Fruit fly (Drosophila melanogaster) Kc167 (cell line): ENCODE results near the gene CG11085.

Source experiments
- Myc ChIP-seq: fragments of >200 bp; optimal IDR thresholded peaks from 2 replicates; lab custom pipeline; 2017; ENCODE audit warnings: missing external identifiers
- Sin3A ChIP-seq: fragments of >200 bp; optimal IDR thresholded peaks from 2 replicates; lab custom pipeline; 2018; ENCODE audit warnings: missing external identifiers
- h ChIP-seq: fragments of >200 bp; optimal IDR thresholded peaks from 3 replicates; lab custom pipeline; 2018; ENCODE audit warnings: missing external identifiers
- insv ChIP-seq: fragments of >200 bp; optimal IDR thresholded peaks from 3 replicates; lab custom pipeline; 2018; ENCODE audit warnings: missing external identifiers
- psq ChIP-seq: fragments of >200 bp; optimal IDR thresholded peaks from 2 replicates; lab custom pipeline; 2017; ENCODE audit warnings: missing external identifiers
- ttk ChIP-seq: sonication (Bioruptor generic); optimal IDR thresholded peaks from 2 replicates; lab custom pipeline; 2017; ENCODE audit warnings: missing external identifiers

CG11085 gene

DNA sequence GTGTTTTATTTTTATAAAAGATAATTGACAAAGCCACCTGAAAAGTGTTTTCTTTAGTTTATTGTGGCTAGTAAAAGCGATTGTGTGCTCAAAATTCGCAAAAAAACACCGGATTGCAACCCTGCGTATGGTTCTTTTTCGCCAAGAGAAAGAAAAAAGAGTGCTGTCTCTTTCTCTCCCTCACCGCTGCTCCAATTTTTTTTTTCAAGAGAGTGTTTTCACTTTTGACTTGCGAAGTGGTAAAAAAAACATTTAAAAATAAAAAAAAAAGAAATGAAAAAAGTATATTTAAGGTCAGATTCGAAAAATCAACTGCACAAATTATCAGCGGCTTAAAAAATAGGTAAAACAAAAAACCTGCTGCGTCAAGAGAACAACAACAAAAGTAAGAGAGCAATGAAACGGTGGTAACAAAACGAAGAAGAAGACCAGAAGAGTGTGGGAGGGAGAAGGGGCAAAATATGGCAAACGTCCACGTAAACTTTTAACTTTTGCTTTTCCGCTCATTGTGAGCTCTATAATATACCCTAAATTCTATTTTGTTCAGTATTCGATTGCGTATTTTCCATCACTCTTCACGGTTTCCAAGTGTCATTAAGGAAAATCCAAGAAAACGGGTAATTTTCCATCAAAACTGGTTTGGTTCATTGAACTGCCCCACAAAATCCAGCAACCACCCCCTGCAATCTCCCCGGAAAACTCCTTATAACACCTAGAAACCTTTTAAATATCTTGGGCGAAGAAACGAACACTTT lies 19.6 kb upstream of the CG11085 start:
- TF ChIP-seq psq (lab: Kevin White, UChicago) (no peak), Sin3A (lab: Kevin White, UChicago) (no peak)

DNA sequence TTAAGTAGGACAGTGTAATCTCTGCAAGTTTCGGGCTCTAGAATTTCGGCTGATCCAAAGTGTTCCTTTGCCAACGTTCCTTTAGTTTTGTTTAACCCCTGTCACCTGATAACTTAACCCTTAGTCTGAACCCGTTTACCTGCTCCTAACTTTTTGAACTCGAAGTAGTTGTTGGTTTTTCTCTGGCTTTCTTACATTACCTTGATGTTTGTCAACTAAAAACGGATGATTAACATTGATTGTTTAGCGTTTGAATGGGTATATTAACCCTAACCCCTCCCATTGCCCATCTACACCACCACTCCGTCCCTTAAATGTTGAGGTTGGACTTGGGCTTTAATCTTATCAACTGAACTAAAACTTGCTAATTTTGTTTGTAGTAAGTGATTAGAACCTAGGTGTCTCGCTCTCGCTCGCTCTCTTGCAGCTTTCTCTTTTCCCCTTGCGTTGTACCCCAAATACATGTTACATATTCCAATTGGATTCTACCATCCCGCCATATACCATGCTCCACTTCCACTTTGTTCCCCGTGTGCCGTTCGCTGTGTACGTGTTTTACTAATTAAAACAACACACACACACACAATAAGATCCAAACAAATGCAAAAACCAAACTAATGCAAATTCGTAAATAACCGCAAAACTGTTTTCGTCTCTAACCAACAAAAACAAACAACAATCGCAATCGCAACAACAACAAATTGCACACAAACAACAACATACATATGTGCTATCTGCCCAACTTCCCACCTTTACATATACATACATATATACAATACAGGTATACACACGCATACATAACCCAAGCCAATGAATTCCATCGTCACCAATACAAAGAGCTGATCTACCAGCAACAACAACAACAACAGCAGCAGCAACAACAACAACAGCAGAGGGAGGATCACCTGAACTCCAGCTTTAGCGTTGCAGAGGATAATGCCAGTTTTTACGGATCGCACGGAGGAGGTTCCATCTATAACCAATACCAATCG lies 15.0 kb upstream of the CG11085 start:
- TF ChIP-seq Sin3A (lab: Kevin White, UChicago) (no peak), insv (lab: Kevin White, UChicago) (no peak), h (no peak), Myc (lab: Kevin White, UChicago) (no peak), ttk (lab: Kevin White, UChicago) (no peak), psq (lab: Kevin White, UChicago) (no peak)

DNA sequence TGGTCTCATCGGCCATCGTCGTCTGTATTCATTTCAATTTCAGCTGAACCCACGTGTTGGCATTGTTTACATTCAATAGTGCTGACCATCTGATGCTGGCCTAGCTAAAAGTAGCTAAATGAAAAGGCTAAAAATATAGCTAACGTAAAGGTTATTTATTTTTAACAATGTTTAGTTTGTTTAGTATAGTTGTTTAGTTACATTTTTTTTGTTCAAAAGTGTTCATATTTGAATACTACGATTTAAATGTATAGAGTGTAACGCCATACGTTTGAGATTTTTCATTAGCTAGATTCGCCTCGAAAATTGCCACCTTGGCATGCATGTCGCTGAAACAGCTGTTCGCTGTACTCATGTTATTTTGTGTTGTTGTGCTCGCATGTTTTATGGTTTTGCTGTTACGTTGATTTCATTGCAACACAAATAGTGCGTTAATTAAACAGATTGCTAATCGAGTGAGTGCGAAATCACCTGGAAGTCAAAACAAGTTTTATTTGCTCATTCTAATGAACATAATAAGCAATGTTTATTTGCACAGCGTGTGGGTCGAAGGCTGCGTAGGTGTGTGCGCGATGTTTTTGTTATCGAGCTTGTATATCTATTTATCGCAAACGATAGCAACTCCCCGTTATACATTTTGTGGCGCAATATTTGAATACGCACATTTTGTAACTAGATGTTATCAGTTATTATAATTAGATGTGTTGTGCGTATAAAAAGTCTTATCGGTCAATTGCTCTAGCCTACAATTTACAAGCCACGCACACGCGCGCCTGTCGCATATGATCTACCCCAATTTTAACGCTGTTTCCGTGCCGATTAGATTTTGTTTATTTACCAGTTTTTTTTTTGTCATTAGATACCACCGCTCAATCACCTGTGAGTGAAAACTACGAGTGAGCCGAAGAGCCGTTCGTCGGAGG lies 4.3 kb upstream of the CG11085 start, which contains the start of the genes CG1463 and Fpgs1:
Gene CG1463, minus strand, starts transcription at position 132 of the 923 bp plus-strand sequence.
Gene Fpgs1, plus strand, starts transcription at position 332 of the 923 bp plus-strand sequence.
- TF ChIP-seq psq (lab: Kevin White, UChicago) (no peak), insv (lab: Kevin White, UChicago) (no peak), Sin3A (lab: Kevin White, UChicago) (no peak), ttk (lab: Kevin White, UChicago) (no peak), Myc (lab: Kevin White, UChicago) (no peak)

DNA sequence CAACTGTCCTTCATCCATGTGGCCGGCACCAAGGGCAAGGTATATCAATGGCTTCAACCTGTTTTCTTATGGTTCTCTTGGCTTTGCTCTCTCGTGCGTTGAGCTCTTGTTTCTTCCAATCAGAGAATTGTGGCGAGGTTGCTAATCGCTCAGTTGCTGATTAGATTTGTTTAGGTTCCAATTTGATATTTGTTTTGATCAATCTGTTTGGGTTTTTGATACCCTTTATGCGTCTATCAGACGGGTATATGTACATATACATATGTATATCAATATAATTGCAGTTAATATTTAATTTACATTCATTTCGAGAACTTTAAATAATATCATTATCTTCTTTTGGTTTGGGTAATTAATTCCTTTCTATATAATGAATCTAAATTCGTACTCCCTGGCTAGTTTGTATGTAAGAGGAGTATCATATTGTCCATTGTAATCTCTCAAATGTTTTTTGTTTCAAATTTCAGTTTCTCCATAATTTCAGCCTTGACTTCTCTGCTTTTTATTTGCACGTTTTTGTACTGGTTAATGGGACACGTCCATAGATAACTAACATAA lies 2.8 kb upstream of the CG11085 start:
- TF ChIP-seq psq (lab: Kevin White, UChicago) (no peak), Sin3A (lab: Kevin White, UChicago) (no peak), h (no peak), Myc (lab: Kevin White, UChicago) (no peak), insv (lab: Kevin White, UChicago) (no peak), ttk (lab: Kevin White, UChicago) (no peak)

DNA sequence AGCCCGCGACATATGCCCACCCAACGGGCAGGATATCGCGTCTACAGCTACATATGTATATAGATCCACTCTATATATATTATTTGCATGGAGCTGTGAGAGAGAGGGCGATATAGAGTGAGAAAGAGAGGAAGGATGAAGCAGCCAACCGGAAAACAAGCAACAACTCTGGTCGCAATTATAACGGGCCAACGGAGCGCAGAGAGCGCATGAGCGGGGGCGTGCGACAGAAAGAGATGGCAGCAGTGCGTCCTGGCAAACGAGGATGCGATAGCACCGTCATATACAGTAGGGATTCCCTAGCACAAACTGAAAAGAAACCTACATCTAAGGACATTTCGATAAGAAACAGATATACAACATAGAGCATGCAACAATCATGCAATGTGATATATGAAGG lies 5.5 kb downstream of the CG11085 start:
- no peak for TF ChIP-seq ttk (lab: Kevin White, UChicago)
- no peak for TF ChIP-seq insv (lab: Kevin White, UChicago)
- no peak for TF ChIP-seq h
- TF ChIP-seq psq (lab: Kevin White, UChicago): no peak
- no peak for TF ChIP-seq Sin3A (lab: Kevin White, UChicago)
- TF ChIP-seq Myc (lab: Kevin White, UChicago): no peak

DNA sequence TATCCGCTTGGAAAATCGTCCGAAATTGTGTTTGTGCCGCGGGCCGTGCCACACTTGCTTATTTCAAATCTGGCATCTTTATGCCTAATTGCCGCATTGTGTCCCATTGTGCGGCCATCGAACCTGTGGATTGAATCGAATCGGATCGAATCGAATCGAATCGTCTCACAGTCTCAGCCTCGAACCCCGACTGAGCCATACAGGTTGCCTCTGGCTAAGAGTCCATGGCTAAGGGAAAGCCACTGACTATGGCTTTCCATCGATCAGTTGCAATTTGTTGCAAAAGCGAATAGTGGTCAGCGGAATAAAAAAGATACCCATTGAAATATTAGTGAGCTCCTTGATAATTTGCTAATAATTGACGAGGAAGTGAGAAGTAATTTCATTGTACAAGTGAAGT lies 7.9 kb downstream of the CG11085 start, which contains the start of gene CG15728:
Gene CG15728, plus strand, starts transcription at position 301 of the 400 bp plus-strand sequence.
- no peak for TF ChIP-seq insv (lab: Kevin White, UChicago)
- TF ChIP-seq h: no peak
- no peak for TF ChIP-seq Sin3A (lab: Kevin White, UChicago)
- no peak for TF ChIP-seq Myc (lab: Kevin White, UChicago)
- TF ChIP-seq psq (lab: Kevin White, UChicago): no peak
- no peak for TF ChIP-seq ttk (lab: Kevin White, UChicago)

DNA sequence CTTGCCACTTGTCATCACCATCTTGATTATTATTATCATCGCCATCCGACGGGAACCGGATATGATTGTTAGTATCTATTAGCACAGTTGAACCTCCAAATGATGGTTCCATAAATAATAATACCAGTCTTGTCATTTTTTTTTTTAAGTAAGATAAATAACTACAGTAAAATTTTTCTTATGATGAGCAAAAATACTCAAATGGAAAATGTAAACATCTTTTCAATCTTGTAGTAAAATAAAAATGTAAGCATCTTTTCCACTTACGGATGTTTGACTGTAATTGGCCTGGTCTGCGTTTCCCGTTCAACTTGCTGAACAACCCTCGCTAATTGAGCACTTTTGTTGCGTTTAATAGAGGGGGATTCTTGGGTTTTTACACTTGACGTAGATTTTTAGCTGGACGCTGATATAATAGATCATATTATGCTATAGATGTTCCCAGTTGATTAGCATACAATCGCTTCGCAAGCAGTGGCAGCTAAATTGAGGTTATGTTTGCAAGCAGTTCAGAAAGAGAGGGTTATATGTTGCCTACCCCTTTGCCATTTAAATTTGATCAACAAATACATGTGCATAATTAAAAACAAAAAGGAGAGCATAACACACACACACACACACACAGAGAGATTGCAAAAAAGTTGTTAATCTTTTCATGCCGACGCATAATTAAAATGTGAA lies 9.6 kb downstream of the CG11085 start:
- TF ChIP-seq insv (lab: Kevin White, UChicago) (no peak), Sin3A (lab: Kevin White, UChicago) (no peak), psq (lab: Kevin White, UChicago) (no peak), h (no peak), Myc (lab: Kevin White, UChicago) (no peak), ttk (lab: Kevin White, UChicago) (no peak)

DNA sequence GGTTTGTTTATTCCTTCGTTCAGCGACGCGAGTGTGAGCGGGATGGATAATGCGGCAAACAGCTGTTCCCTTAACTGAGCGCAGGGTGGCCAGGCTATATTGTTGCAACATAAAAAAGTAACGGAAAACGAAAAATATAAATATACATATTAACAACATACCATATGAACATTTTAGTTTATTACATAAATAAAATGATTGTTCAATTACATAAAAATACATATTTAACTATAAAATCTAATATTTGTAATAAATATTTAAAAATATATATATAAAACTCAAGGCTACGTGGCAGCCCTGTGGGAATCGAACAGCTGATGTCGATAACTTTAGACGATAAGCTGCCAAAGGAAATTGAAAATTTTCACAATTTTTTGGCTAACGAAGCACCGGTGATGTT lies 13.4 kb downstream of the CG11085 start, which contains the start of the genes Aven and CG2540:
Gene Aven, minus strand, starts transcription at position 77 of the 400 bp plus-strand sequence.
Gene CG2540, plus strand, starts transcription at position 315 of the 400 bp plus-strand sequence.
- TF ChIP-seq insv (lab: Kevin White, UChicago): no peak
- no peak for TF ChIP-seq ttk (lab: Kevin White, UChicago)
- TF ChIP-seq h: no peak
- no peak for TF ChIP-seq Sin3A (lab: Kevin White, UChicago)
- TF ChIP-seq psq (lab: Kevin White, UChicago): no peak
- no peak for TF ChIP-seq Myc (lab: Kevin White, UChicago)

DNA sequence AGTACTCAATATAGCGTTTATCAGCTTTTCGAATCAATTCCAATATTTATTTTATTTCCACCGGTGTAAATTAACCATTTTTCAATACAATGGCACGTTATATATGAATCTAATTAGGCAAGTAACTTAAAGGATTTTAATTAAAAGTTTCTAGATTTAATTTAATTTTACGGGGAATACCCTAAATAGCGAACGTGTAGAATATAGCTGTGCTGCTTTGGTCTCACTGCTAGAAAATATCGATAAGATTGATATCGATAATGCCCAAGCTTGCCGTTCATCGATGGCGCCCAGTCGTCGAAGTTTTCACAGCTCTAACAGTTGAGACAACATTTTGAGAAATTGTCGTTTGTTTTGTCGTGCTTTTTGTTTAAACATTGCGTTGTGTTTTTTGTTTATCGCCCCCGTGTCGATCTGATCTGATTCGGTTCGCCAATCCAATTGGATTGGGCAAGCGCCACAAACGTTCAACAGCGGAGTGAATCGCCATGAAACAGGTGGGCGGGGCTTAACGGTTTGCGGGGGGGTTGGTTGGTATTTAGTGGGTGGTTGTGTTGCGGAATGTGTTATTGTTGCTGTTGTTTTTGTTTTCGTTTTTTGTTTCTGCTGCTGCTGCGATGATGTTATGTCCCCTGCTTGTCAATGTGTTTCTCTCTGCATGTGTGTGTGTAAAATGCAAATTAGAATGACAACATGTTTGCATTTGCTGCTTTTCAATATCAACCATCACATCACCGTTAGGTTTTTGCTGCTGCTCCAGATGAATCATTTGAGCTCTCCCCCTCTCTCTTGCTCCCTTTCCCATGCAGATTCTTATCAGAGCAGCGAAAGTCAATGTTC lies 15.4 kb downstream of the CG11085 start, which contains the start of gene Tomosyn:
Gene Tomosyn, plus strand, starts transcription at position 289 of the 840 bp plus-strand sequence.
- TF ChIP-seq insv (lab: Kevin White, UChicago): no peak
- TF ChIP-seq Myc (lab: Kevin White, UChicago): no peak
- no peak for TF ChIP-seq psq (lab: Kevin White, UChicago)
- no peak for TF ChIP-seq h
- TF ChIP-seq ttk (lab: Kevin White, UChicago): no peak
- TF ChIP-seq Sin3A (lab: Kevin White, UChicago): no peak
